Fruit fly (Drosophila melanogaster) whole organism, embryonic: ENCODE data around the gene CG6441.

Experiments used
- Antp ChIP-seq: fragments of 200-800 bp; sonication (Bioruptor generic); optimal IDR thresholded peaks from 3 replicates; lab custom pipeline; 2016; ENCODE audit warnings: missing biosample characterization, missing genetic modification characterization
- B-H1 ChIP-seq: fragments of 200-800 bp; sonication (Bioruptor generic); IDR thresholded peaks from 3 replicates; pipeline ENCODE4 v1.3.6; 2022; ENCODE audit warnings: missing biosample characterization, missing genetic modification characterization
- CG10543 ChIP-seq: fragments of 200-800 bp; sonication (Bioruptor generic); optimal IDR thresholded peaks from 3 replicates; lab custom pipeline; 2017; ENCODE audit warnings: missing biosample characterization, mild to moderate bottlenecking, missing genetic modification characterization, moderate library complexity
- CG11093 ChIP-seq: fragments of 200-800 bp; sonication (Bioruptor generic); IDR thresholded peaks from 3 replicates; pipeline ENCODE4 v1.3.6; 2022; ENCODE audit warnings: missing biosample characterization, missing genetic modification characterization
- CG11504 ChIP-seq: fragments of 200-800 bp; sonication (Bioruptor generic); optimal IDR thresholded peaks from 3 replicates; lab custom pipeline; 2019; ENCODE audit warnings: missing biosample characterization, mild to moderate bottlenecking, missing genetic modification characterization, moderate library complexity
- CG11696 ChIP-seq: fragments of 200-800 bp; sonication (Bioruptor generic); IDR thresholded peaks from 2 replicates; pipeline ENCODE4 v1.3.6; 2022; ENCODE audit warnings: missing biosample characterization, missing genetic modification characterization
- CG12071 ChIP-seq: fragments of 200-800 bp; sonication (Bioruptor generic); optimal IDR thresholded peaks from 3 replicates; lab custom pipeline; 2018; ENCODE audit warnings: missing biosample characterization, mild to moderate bottlenecking, missing genetic modification characterization
- CG12155 ChIP-seq: fragments of 200-800 bp; sonication (Bioruptor generic); optimal IDR thresholded peaks from 3 replicates; lab custom pipeline; 2016; ENCODE audit warnings: missing biosample characterization, missing genetic modification characterization
- CG12659 ChIP-seq: fragments of 200-800 bp; sonication (Bioruptor generic); optimal IDR thresholded peaks from 3 replicates; lab custom pipeline; 2017; ENCODE audit warnings: mild to moderate bottlenecking, missing biosample characterization, missing genetic modification reagents, missing genetic modification characterization
- CG1602 ChIP-seq: fragments of 200-800 bp; sonication (Bioruptor generic); optimal IDR thresholded peaks from 3 replicates; lab custom pipeline; 2016; ENCODE audit warnings: missing biosample characterization, missing genetic modification characterization
- CG17802 ChIP-seq: fragments of 200-800 bp; sonication (Bioruptor generic); optimal IDR thresholded peaks from 2 replicates; lab custom pipeline; 2018; ENCODE audit warnings: missing biosample characterization, mild to moderate bottlenecking, missing genetic modification characterization, moderate library complexity
- CG17912 ChIP-seq: fragments of 200-800 bp; sonication (Bioruptor generic); optimal IDR thresholded peaks from 2 replicates; lab custom pipeline; 2018; ENCODE audit warnings: missing biosample characterization, mild to moderate bottlenecking, missing genetic modification characterization
- CG2116 ChIP-seq: fragments of 200-800 bp; sonication (Bioruptor generic); optimal IDR thresholded peaks from 3 replicates; lab custom pipeline; 2018; ENCODE audit warnings: missing biosample characterization, mild to moderate bottlenecking, missing genetic modification characterization
- CG31441 ChIP-seq: fragments of 200-800 bp; sonication (Bioruptor generic); IDR thresholded peaks from 2 replicates; pipeline ENCODE4 v1.3.6; 2022; ENCODE audit warnings: missing biosample characterization, missing genetic modification characterization
- CG32532 ChIP-seq: fragments of 200-800 bp; sonication (Bioruptor generic); IDR thresholded peaks from 2 replicates; pipeline ENCODE4 v1.3.6; 2022; ENCODE audit warnings: missing biosample characterization, missing genetic modification characterization
- CG3847 ChIP-seq: fragments of 200-800 bp; sonication (Bioruptor generic); IDR thresholded peaks from 2 replicates; pipeline ENCODE4 v1.3.6; 2022; ENCODE audit warnings: missing biosample characterization, missing genetic modification characterization
- CG42726 ChIP-seq: fragments of 200-800 bp; sonication (Bioruptor generic); IDR thresholded peaks from 2 replicates; pipeline ENCODE4 v1.3.6; 2022; ENCODE audit warnings: missing biosample characterization, missing genetic modification characterization; ENCODE audit not compliant: partially characterized antibody
- CG4854 ChIP-seq: fragments of 200-800 bp; sonication (Bioruptor generic); optimal IDR thresholded peaks from 2 replicates; lab custom pipeline; 2016; ENCODE audit warnings: missing biosample characterization, missing genetic modification characterization, inconsistent platforms
- CG5953 ChIP-seq: fragments of 200-800 bp; sonication (Bioruptor generic); IDR thresholded peaks from 2 replicates; pipeline ENCODE4 v1.3.6; 2022; ENCODE audit warnings: missing biosample characterization, missing genetic modification characterization
- CG6689 ChIP-seq: fragments of 200-800 bp; sonication (Bioruptor generic); IDR thresholded peaks from 2 replicates; pipeline ENCODE4 v1.3.6; 2022; ENCODE audit warnings: missing biosample characterization, missing genetic modification characterization
- CG7556 ChIP-seq: fragments of 200-800 bp; sonication (Bioruptor generic); optimal IDR thresholded peaks from 2 replicates; lab custom pipeline; 2017; ENCODE audit warnings: missing biosample characterization, mild to moderate bottlenecking, missing genetic modification characterization
- CG8478 ChIP-seq: fragments of >200 bp; optimal IDR thresholded peaks from 2 replicates; lab custom pipeline; 2018
- H15 ChIP-seq: fragments of 200-800 bp; sonication (Bioruptor generic); IDR thresholded peaks from 3 replicates; pipeline ENCODE4 v1.3.6; 2022; ENCODE audit warnings: missing biosample characterization, missing genetic modification characterization
- Neu2 ChIP-seq: fragments of 200-800 bp; sonication (Bioruptor generic); optimal IDR thresholded peaks from 3 replicates; lab custom pipeline; 2016; ENCODE audit warnings: missing biosample characterization, missing genetic modification characterization, borderline replicate concordance
- Nf-YA ChIP-seq: fragments of 200-800 bp; sonication (Bioruptor generic); IDR thresholded peaks from 2 replicates; pipeline ENCODE4 v1.3.6; 2022; ENCODE audit warnings: missing biosample characterization, missing genetic modification characterization
- Oaz ChIP-seq: fragments of 200-800 bp; sonication (Bioruptor generic); IDR thresholded peaks from 2 replicates; pipeline ENCODE4 v1.3.6; 2022; ENCODE audit warnings: missing biosample characterization, missing genetic modification characterization
- Six4 ChIP-seq: fragments of 200-800 bp; sonication (Bioruptor generic); optimal IDR thresholded peaks from 2 replicates; lab custom pipeline; 2016; ENCODE audit warnings: missing biosample characterization, missing genetic modification characterization
- Stat92E ChIP-seq, 3 experiments: fragments of >200 bp in 2 of 3; fragments of 200-800 bp in 1 of 3; sonication (Bioruptor generic) in 1 of 3; optimal IDR thresholded peaks; 2 replicates each; lab custom pipeline; 2017 to 2019; ENCODE audit warnings: missing biosample characterization in 3 of 3, missing genetic modification characterization in 3 of 3, mild to moderate bottlenecking in 1 of 3, moderate library complexity in 1 of 3
- Tbp ChIP-seq: fragments of >200 bp; optimal IDR thresholded peaks from 2 replicates; lab custom pipeline; 2018; ENCODE audit warnings: missing biosample characterization, missing genetic modification characterization
- abd-A ChIP-seq: fragments of 200-800 bp; sonication (Bioruptor generic); optimal IDR thresholded peaks from 3 replicates; lab custom pipeline; 2019; ENCODE audit warnings: missing biosample characterization, mild to moderate bottlenecking, missing genetic modification characterization, moderate library complexity
- caup ChIP-seq: fragments of 200-800 bp; sonication (Bioruptor generic); optimal IDR thresholded peaks from 3 replicates; lab custom pipeline; 2017; ENCODE audit warnings: missing biosample characterization, mild to moderate bottlenecking, missing genetic modification characterization, moderate library complexity; ENCODE audit not compliant: severe bottlenecking
- croc ChIP-seq: fragments of 200-800 bp; sonication (Bioruptor generic); conservative IDR thresholded peaks from 3 replicates; pipeline ENCODE4 v1.3.6; 2022; ENCODE audit warnings: missing biosample characterization, missing genetic modification characterization
- crol ChIP-seq: fragments of 200-800 bp; sonication (Bioruptor generic); IDR thresholded peaks from 2 replicates; pipeline ENCODE4 v1.3.6; 2022; ENCODE audit warnings: missing biosample characterization, missing genetic modification characterization
- dysf ChIP-seq: fragments of 200-800 bp; sonication (Bioruptor generic); IDR thresholded peaks from 3 replicates; pipeline ENCODE4 v1.3.6; 2022; ENCODE audit warnings: missing biosample characterization, missing genetic modification characterization
- exex ChIP-seq: fragments of 200-800 bp; sonication (Bioruptor generic); optimal IDR thresholded peaks from 4 replicates; lab custom pipeline; 2018; ENCODE audit warnings: missing biosample characterization, mild to moderate bottlenecking, missing genetic modification characterization, moderate library complexity
- fd102C ChIP-seq: fragments of 200-800 bp; sonication (Bioruptor generic); optimal IDR thresholded peaks from 2 replicates; lab custom pipeline; 2018; ENCODE audit warnings: missing biosample characterization, mild to moderate bottlenecking, missing genetic modification characterization, moderate library complexity
- fd64A ChIP-seq: fragments of 200-800 bp; sonication (Bioruptor generic); optimal IDR thresholded peaks from 3 replicates; lab custom pipeline; 2018; ENCODE audit warnings: missing biosample characterization, mild to moderate bottlenecking, missing genetic modification characterization
- fru ChIP-seq: fragments of >200 bp; optimal IDR thresholded peaks from 2 replicates; lab custom pipeline; 2017
- h ChIP-seq: fragments of >200 bp; optimal IDR thresholded peaks from 2 replicates; lab custom pipeline; 2017
- jigr1 ChIP-seq: fragments of 200-800 bp; sonication (Bioruptor generic); IDR thresholded peaks from 3 replicates; pipeline ENCODE4 v1.3.6; 2022; ENCODE audit warnings: missing biosample characterization, missing genetic modification characterization
- jumu ChIP-seq: fragments of 200-800 bp; sonication (Bioruptor generic); optimal IDR thresholded peaks from 3 replicates; lab custom pipeline; 2016; ENCODE audit warnings: missing biosample characterization, missing genetic modification characterization
- kay ChIP-seq: fragments of 200-800 bp; sonication (Bioruptor generic); optimal IDR thresholded peaks from 2 replicates; lab custom pipeline; 2016; ENCODE audit warnings: missing biosample characterization, missing genetic modification characterization
- klu ChIP-seq: fragments of 200-800 bp; sonication (Bioruptor generic); IDR thresholded peaks from 2 replicates; pipeline ENCODE4 v1.3.6; 2022; ENCODE audit warnings: missing biosample characterization, missing genetic modification characterization
- lola ChIP-seq, 3 experiments: fragments of >200 bp in 2 of 3; fragments of 200-800 bp in 1 of 3; sonication (Bioruptor generic) in 1 of 3; optimal IDR thresholded peaks; 2 replicates each; lab custom pipeline; 2017 to 2019; ENCODE audit warnings: missing biosample characterization in 3 of 3, missing genetic modification characterization in 3 of 3, mild to moderate bottlenecking in 1 of 3, moderate library complexity in 1 of 3
- nau ChIP-seq: fragments of 200-800 bp; sonication (Bioruptor generic); optimal IDR thresholded peaks from 3 replicates; lab custom pipeline; 2017; ENCODE audit warnings: missing biosample characterization, mild to moderate bottlenecking, missing genetic modification characterization, missing genetic modification reagents
- org-1 ChIP-seq: fragments of 200-800 bp; sonication (Bioruptor generic); optimal IDR thresholded peaks from 2 replicates; lab custom pipeline; 2017; ENCODE audit warnings: missing biosample characterization, missing genetic modification characterization
- salm ChIP-seq: fragments of 200-800 bp; sonication (Bioruptor generic); optimal IDR thresholded peaks from 2 replicates; lab custom pipeline; 2018; ENCODE audit warnings: missing biosample characterization, mild to moderate bottlenecking, missing genetic modification characterization
- slou ChIP-seq: fragments of 200-800 bp; sonication (Bioruptor generic); optimal IDR thresholded peaks from 3 replicates; lab custom pipeline; 2016; ENCODE audit warnings: missing biosample characterization, missing genetic modification characterization
- slp2 ChIP-seq: fragments of 200-800 bp; sonication (Bioruptor generic); optimal IDR thresholded peaks from 2 replicates; lab custom pipeline; 2016; ENCODE audit warnings: missing biosample characterization, missing genetic modification characterization
- so ChIP-seq: fragments of 200-800 bp; sonication (Bioruptor generic); IDR thresholded peaks from 3 replicates; pipeline ENCODE4 v1.3.6; 2022; ENCODE audit warnings: missing biosample characterization, missing genetic modification characterization
- tll ChIP-seq, 2 experiments: fragments of 200-800 bp in 1 of 2; fragments of >200 bp in 1 of 2; sonication (Bioruptor generic) in 1 of 2; optimal IDR thresholded peaks; 2 replicates each; lab custom pipeline; 2017 to 2019; ENCODE audit warnings: missing biosample characterization in 2 of 2, missing genetic modification characterization in 2 of 2, mild to moderate bottlenecking in 1 of 2, moderate library complexity in 1 of 2
- usp ChIP-seq: fragments of >200 bp; optimal IDR thresholded peaks from 2 replicates; lab custom pipeline; 2017; ENCODE audit warnings: missing biosample characterization, missing genetic modification characterization

The CG6441 gene

dm6 chr2L:7434737-7435356, 39.7 kb upstream of the CG6441 start (continued):
- TF ChIP-seq CG6689 (GFP tag; lab: Robert Waterston, UW) = no peak; the same call in 1 of the 2 replicates
- no peak for TF ChIP-seq Oaz
- no peak for TF ChIP-seq fru (lab: Kevin White, UChicago)
- no peak for TF ChIP-seq fd64A (GFP tag; lab: Kevin White, UChicago)
- peak; percentile 14 for TF ChIP-seq caup
- no peak for TF ChIP-seq croc (GFP tag; lab: Robert Waterston, UW)
- TF ChIP-seq exex = no peak
- no peak for TF ChIP-seq Stat92E (GFP tag; optimal IDR thresholded peaks at IDR 0.05; lab: Kevin White, UChicago)
- no peak for TF ChIP-seq salm (tag; lab: Kevin White, UChicago)
- TF ChIP-seq Neu2 (GFP tag; lab: Kevin White, UChicago) = no peak
- no peak for TF ChIP-seq CG17912 (GFP tag; lab: Kevin White, UChicago)
- TF ChIP-seq CG12659 (GFP tag; lab: Kevin White, UChicago) = peak; percentile 0
- TF ChIP-seq usp (GFP tag; lab: Kevin White, UChicago) = no peak
- no peak for TF ChIP-seq kay (GFP tag; lab: Kevin White, UChicago)
- no peak for TF ChIP-seq so
- peak; percentile 12 for TF ChIP-seq CG12155 (GFP tag; lab: Kevin White, UChicago)
- no peak for TF ChIP-seq Antp (GFP tag; lab: Kevin White, UChicago)
- TF ChIP-seq CG32532 (GFP tag; lab: Robert Waterston, UW) = peak; percentile 77
- TF ChIP-seq B-H1 = peak; percentile 18; the same call in 1 of the 3 replicates
- no peak for TF ChIP-seq H15
- no peak for TF ChIP-seq CG5953 (GFP tag; lab: Robert Waterston, UW)
- TF ChIP-seq CG42726 (GFP tag; lab: Robert Waterston, UW) = no peak
- TF ChIP-seq CG3847 = peak; percentile 51
- TF ChIP-seq CG1602 (GFP tag; lab: Kevin White, UChicago) = no peak
- TF ChIP-seq CG10543 (GFP tag; lab: Kevin White, UChicago) = no peak
- no peak for TF ChIP-seq fd102C (GFP tag; lab: Kevin White, UChicago)
- TF ChIP-seq CG11696 (GFP tag; lab: Robert Waterston, UW) = no peak
- no peak for TF ChIP-seq crol (GFP tag; lab: Robert Waterston, UW)
- 0 out of 2 replicates have a peak, but pooled peaks have one; percentile 15 for TF ChIP-seq CG31441 (GFP tag; lab: Robert Waterston, UW)
- no peak for TF ChIP-seq CG2116 (GFP tag; lab: Kevin White, UChicago)
- no peak for TF ChIP-seq h (lab: Kevin White, UChicago)
- TF ChIP-seq klu = no peak
- TF ChIP-seq CG11504 = peak; percentile 56
- TF ChIP-seq CG8478 (lab: Kevin White, UChicago) = no peak
- TF ChIP-seq slp2 (GFP tag; lab: Kevin White, UChicago) = no peak
- TF ChIP-seq nau = no peak
- no peak for TF ChIP-seq jumu
- TF ChIP-seq CG4854 (GFP tag; lab: Kevin White, UChicago) = no peak
- no peak for TF ChIP-seq jigr1 (GFP tag; lab: Robert Waterston, UW)
- TF ChIP-seq CG12071 (GFP tag; lab: Kevin White, UChicago) = no peak
- TF ChIP-seq tll (GFP tag; optimal IDR thresholded peaks at IDR 0.05; lab: Kevin White, UChicago) = no peak
- peak; percentile 24 for TF ChIP-seq org-1 (GFP tag; lab: Kevin White, UChicago)
- TF ChIP-seq CG7556 (GFP tag; lab: Kevin White, UChicago) = peak; percentile 44
- TF ChIP-seq CG17802 = no peak
- TF ChIP-seq lola (GFP tag; optimal IDR thresholded peaks at IDR 0.05; lab: Kevin White, UChicago) = no peak
- TF ChIP-seq Nf-YA = no peak; the same call in 1 of the 2 replicates
- no peak for TF ChIP-seq CG11093
- TF ChIP-seq abd-A (tag; lab: Kevin White, UChicago) = no peak
- peak; percentile 67 for TF ChIP-seq dysf
- no peak for TF ChIP-seq Six4 (GFP tag; lab: Kevin White, UChicago)
- TF ChIP-seq Tbp (GFP tag; lab: Kevin White, UChicago) = no peak
- TF ChIP-seq slou (GFP tag; lab: Kevin White, UChicago) = no peak
